Fruit fly (Drosophila melanogaster) ovary, adult (tissue): ENCODE measurements around the gene CG2528.

Experiments used
- CG17801 ChIP-seq: fragments of 200-800 bp; optimal IDR thresholded peaks from 2 replicates; lab custom pipeline; 2019; ENCODE audit warnings: missing biosample characterization, mild to moderate bottlenecking, missing genetic modification characterization, moderate library complexity; ENCODE audit not compliant: partially characterized antibody

Gene CG2528

dm6 chr2L:21992833-21993232, at the start of gene CG2528:
TSS of gene CG2528 (minus strand) at chr2L:21992933.
- no peak for TF ChIP-seq CG17801

dm6 chr2L:22037560-22037959, 44.8 kb upstream of the CG2528 start, which contains the start of gene Grl40a:
TSS of gene Grl40a (plus strand) at chr2L:22037860.
- TF ChIP-seq CG17801, result no peak

dm6 chr2L:22036877-22037276, 44.1 kb upstream of the CG2528 start:
- no peak for TF ChIP-seq CG17801

dm6 chr2L:22024362-22024761, 31.6 kb upstream of the CG2528 start:
- TF ChIP-seq CG17801, result no peak

dm6 chr2L:22018861-22019270, 26.1 kb upstream of the CG2528 start, which contains the start of gene tio:
TSS of gene tio (plus strand) at chr2L:22019208.
- no peak for TF ChIP-seq CG17801

- TF ChIP-seq CG17801, result no peak
Observed at dm6 chr2L:22014890-22015289, 22.2 kb upstream of the CG2528 start, which contains the start of gene CG31693. TSS of gene CG31693 (plus strand) at chr2L:22015190.

dm6 chr2L:21993377-21993776, 644 bp upstream of the CG2528 start:
- TF ChIP-seq CG17801, result no peak

- TF ChIP-seq CG17801, result no peak
Observed at dm6 chr2L:21974895-21975294, 17.8 kb downstream of the CG2528 start.

dm6 chr2L:21970698-21971395, 21.9 kb downstream of the CG2528 start:
- no peak for TF ChIP-seq CG17801

- TF ChIP-seq CG17801, result no peak
Observed at dm6 chr2L:21933496-21933895, 59.2 kb downstream of the CG2528 start.
